Fruit fly (Drosophila melanogaster) whole organism, embryonic: ENCODE data around the gene CG3337.

Source experiments
- Aef1 ChIP-seq: fragments of 200-800 bp; sonication (Bioruptor generic); IDR thresholded peaks from 3 replicates; pipeline ENCODE4 v1.3.6; 2022; ENCODE audit warnings: missing biosample characterization, missing genetic modification characterization
- Asciz ChIP-seq: fragments of 200-800 bp; sonication (Bioruptor generic); optimal IDR thresholded peaks from 2 replicates; lab custom pipeline; 2017; ENCODE audit warnings: missing biosample characterization, mild to moderate bottlenecking, missing genetic modification characterization, missing genetic modification reagents
- Awh ChIP-seq: fragments of 200-800 bp; sonication (Bioruptor generic); IDR thresholded peaks from 2 replicates; pipeline ENCODE4, ENCODE4 v1.3.6; 2022; ENCODE audit warnings: missing biosample characterization, missing genetic modification characterization
- CG10267 ChIP-seq: fragments of 200-800 bp; sonication (Bioruptor generic); optimal IDR thresholded peaks from 2 replicates; lab custom pipeline; 2018; ENCODE audit warnings: missing biosample characterization, mild to moderate bottlenecking, missing genetic modification characterization, moderate library complexity
- CG11504 ChIP-seq: fragments of 200-800 bp; sonication (Bioruptor generic); optimal IDR thresholded peaks from 3 replicates; lab custom pipeline; 2019; ENCODE audit warnings: missing biosample characterization, mild to moderate bottlenecking, missing genetic modification characterization, moderate library complexity
- CG1647 ChIP-seq: fragments of 200-800 bp; sonication (Bioruptor generic); optimal IDR thresholded peaks from 3 replicates; lab custom pipeline; 2016; ENCODE audit warnings: missing biosample characterization, missing genetic modification characterization
- CG16815 ChIP-seq: fragments of 200-800 bp; sonication (Bioruptor generic); optimal IDR thresholded peaks from 3 replicates; lab custom pipeline; 2017; ENCODE audit warnings: missing biosample characterization, mild to moderate bottlenecking, missing genetic modification characterization
- CG17359 ChIP-seq: fragments of 200-800 bp; sonication (Bioruptor generic); optimal IDR thresholded peaks from 3 replicates; lab custom pipeline; 2018; ENCODE audit warnings: missing biosample characterization, mild to moderate bottlenecking, missing genetic modification characterization, moderate library complexity
- CG17829 ChIP-seq: fragments of 200-800 bp; optimal IDR thresholded peaks from 2 replicates; lab custom pipeline; 2019; ENCODE audit warnings: missing biosample characterization, mild to moderate bottlenecking, missing genetic modification characterization, moderate library complexity
- CG18599 ChIP-seq: fragments of 200-800 bp; sonication (Bioruptor generic); optimal IDR thresholded peaks from 3 replicates; lab custom pipeline; 2017; ENCODE audit warnings: missing biosample characterization, missing genetic modification characterization, mild to moderate bottlenecking, moderate library complexity, missing genetic modification reagents
- CG18764 ChIP-seq: fragments of 200-800 bp; sonication (Bioruptor generic); optimal IDR thresholded peaks from 3 replicates; lab custom pipeline; 2016; ENCODE audit warnings: missing biosample characterization, missing genetic modification characterization
- CG2678 ChIP-seq: fragments of 200-800 bp; sonication (Bioruptor generic); optimal IDR thresholded peaks from 3 replicates; lab custom pipeline; 2019; ENCODE audit warnings: missing biosample characterization, mild to moderate bottlenecking, missing genetic modification characterization, moderate library complexity
- CG34422 ChIP-seq: fragments of 200-800 bp; sonication (Bioruptor generic); IDR thresholded peaks from 3 replicates; pipeline ENCODE4 v1.3.6; 2022; ENCODE audit warnings: missing biosample characterization, missing genetic modification characterization
- CG4854 ChIP-seq: fragments of 200-800 bp; sonication (Bioruptor generic); optimal IDR thresholded peaks from 2 replicates; lab custom pipeline; 2016; ENCODE audit warnings: missing biosample characterization, missing genetic modification characterization, inconsistent platforms
- CG7556 ChIP-seq: fragments of 200-800 bp; sonication (Bioruptor generic); optimal IDR thresholded peaks from 2 replicates; lab custom pipeline; 2017; ENCODE audit warnings: missing biosample characterization, mild to moderate bottlenecking, missing genetic modification characterization
- CG8924 ChIP-seq: fragments of 200-800 bp; optimal IDR thresholded peaks from 3 replicates; lab custom pipeline; 2019; ENCODE audit warnings: missing biosample characterization, mild to moderate bottlenecking, missing genetic modification characterization, moderate library complexity
- Camta ChIP-seq: fragments of 200-800 bp; sonication (Bioruptor generic); optimal IDR thresholded peaks from 2 replicates; lab custom pipeline; 2016; ENCODE audit warnings: missing biosample characterization, missing genetic modification characterization
- Dbx ChIP-seq: fragments of 200-800 bp; sonication (Bioruptor generic); IDR thresholded peaks from 3 replicates; pipeline ENCODE4 v1.3.6; 2022; ENCODE audit warnings: missing biosample characterization, missing genetic modification characterization
- Dip2 ChIP-seq: fragments of 200-800 bp; sonication (Bioruptor generic); IDR thresholded peaks from 2 replicates; pipeline ENCODE4 v1.3.6; 2022; ENCODE audit warnings: missing biosample characterization, missing genetic modification characterization
- Ets97D ChIP-seq: fragments of 200-800 bp; sonication (Bioruptor generic); optimal IDR thresholded peaks from 3 replicates; lab custom pipeline; 2016; ENCODE audit warnings: missing biosample characterization, missing genetic modification characterization
- Hr3 ChIP-seq: fragments of 200-800 bp; sonication (Bioruptor generic); optimal IDR thresholded peaks from 3 replicates; lab custom pipeline; 2016; ENCODE audit warnings: missing biosample characterization, missing genetic modification characterization
- Lhr ChIP-seq: fragments of 200-800 bp; sonication (Bioruptor generic); optimal IDR thresholded peaks from 3 replicates; lab custom pipeline; 2017; ENCODE audit warnings: mild to moderate bottlenecking, missing biosample characterization, missing genetic modification reagents, missing genetic modification characterization
- MTF-1 ChIP-seq: fragments of 200-800 bp; sonication (Bioruptor generic); optimal IDR thresholded peaks from 2 replicates; lab custom pipeline; 2018; ENCODE audit warnings: missing biosample characterization, mild to moderate bottlenecking, missing genetic modification characterization, borderline replicate concordance
- Side ChIP-seq: fragments of 200-800 bp; sonication (Bioruptor generic); optimal IDR thresholded peaks from 2 replicates; lab custom pipeline; 2016; ENCODE audit warnings: missing biosample characterization, missing genetic modification characterization
- Sox100B ChIP-seq: fragments of 200-800 bp; sonication (Bioruptor generic); optimal IDR thresholded peaks from 3 replicates; lab custom pipeline; 2018; ENCODE audit warnings: missing biosample characterization, mild to moderate bottlenecking, missing genetic modification characterization
- Stat92E ChIP-seq, 3 experiments: fragments of >200 bp in 2 of 3; fragments of 200-800 bp in 1 of 3; sonication (Bioruptor generic) in 1 of 3; optimal IDR thresholded peaks; 2 replicates each; lab custom pipeline; 2017 to 2019; ENCODE audit warnings: missing biosample characterization in 3 of 3, missing genetic modification characterization in 3 of 3, mild to moderate bottlenecking in 1 of 3, moderate library complexity in 1 of 3
- Xrp1 ChIP-seq: fragments of 200-800 bp; sonication (Bioruptor generic); IDR thresholded peaks from 2 replicates; pipeline ENCODE4 v1.3.6; 2022; ENCODE audit warnings: missing biosample characterization, missing genetic modification characterization
- cg ChIP-seq: fragments of 200-800 bp; sonication (Bioruptor generic); optimal IDR thresholded peaks from 3 replicates; lab custom pipeline; 2019; ENCODE audit warnings: missing biosample characterization, mild to moderate bottlenecking, missing genetic modification characterization, moderate library complexity
- crc ChIP-seq: fragments of 200-800 bp; sonication (Bioruptor generic); optimal IDR thresholded peaks from 2 replicates; lab custom pipeline; 2016; ENCODE audit warnings: missing biosample characterization, missing genetic modification characterization
- dysf ChIP-seq: fragments of 200-800 bp; sonication (Bioruptor generic); IDR thresholded peaks from 3 replicates; pipeline ENCODE4 v1.3.6; 2022; ENCODE audit warnings: missing biosample characterization, missing genetic modification characterization
- gem ChIP-seq: fragments of 200-800 bp; sonication (Bioruptor generic); optimal IDR thresholded peaks from 2 replicates; lab custom pipeline; 2019; ENCODE audit warnings: missing biosample characterization, mild to moderate bottlenecking, missing genetic modification characterization, moderate library complexity
- klu ChIP-seq: fragments of 200-800 bp; sonication (Bioruptor generic); IDR thresholded peaks from 2 replicates; pipeline ENCODE4 v1.3.6; 2022; ENCODE audit warnings: missing biosample characterization, missing genetic modification characterization
- org-1 ChIP-seq: fragments of 200-800 bp; sonication (Bioruptor generic); optimal IDR thresholded peaks from 2 replicates; lab custom pipeline; 2017; ENCODE audit warnings: missing biosample characterization, missing genetic modification characterization
- pita ChIP-seq: fragments of 200-800 bp; sonication (Bioruptor generic); optimal IDR thresholded peaks from 2 replicates; lab custom pipeline; 2017; ENCODE audit warnings: missing biosample characterization, mild to moderate bottlenecking, missing genetic modification characterization
- run ChIP-seq: fragments of 200-800 bp; sonication (Bioruptor generic); optimal IDR thresholded peaks from 3 replicates; lab custom pipeline; 2018; ENCODE audit warnings: missing biosample characterization, mild to moderate bottlenecking, missing genetic modification characterization
- scrt ChIP-seq: fragments of 200-800 bp; sonication (Bioruptor generic); optimal IDR thresholded peaks from 2 replicates; lab custom pipeline; 2018; ENCODE audit warnings: missing biosample characterization, mild to moderate bottlenecking, missing genetic modification characterization, moderate library complexity
- slou ChIP-seq: fragments of 200-800 bp; sonication (Bioruptor generic); optimal IDR thresholded peaks from 3 replicates; lab custom pipeline; 2016; ENCODE audit warnings: missing biosample characterization, missing genetic modification characterization
- stc ChIP-seq: fragments of 200-800 bp; sonication (Bioruptor generic); IDR thresholded peaks from 2 replicates; pipeline ENCODE4 v1.3.6; 2022; ENCODE audit warnings: missing biosample characterization, missing genetic modification characterization
- sug ChIP-seq: fragments of 200-800 bp; optimal IDR thresholded peaks from 2 replicates; lab custom pipeline; 2019; ENCODE audit warnings: missing biosample characterization, mild to moderate bottlenecking, missing genetic modification characterization, moderate library complexity
- zen2 ChIP-seq: fragments of 200-800 bp; sonication (Bioruptor generic); IDR thresholded peaks from 3 replicates; pipeline ENCODE4 v1.3.6; 2022; ENCODE audit warnings: missing biosample characterization, missing genetic modification characterization; ENCODE audit not compliant: partially characterized antibody
- zf30C ChIP-seq: fragments of 200-800 bp; sonication (Bioruptor generic); optimal IDR thresholded peaks from 3 replicates; lab custom pipeline; 2018; ENCODE audit warnings: missing biosample characterization, mild to moderate bottlenecking, missing genetic modification characterization

Gene CG3337

DNA sequence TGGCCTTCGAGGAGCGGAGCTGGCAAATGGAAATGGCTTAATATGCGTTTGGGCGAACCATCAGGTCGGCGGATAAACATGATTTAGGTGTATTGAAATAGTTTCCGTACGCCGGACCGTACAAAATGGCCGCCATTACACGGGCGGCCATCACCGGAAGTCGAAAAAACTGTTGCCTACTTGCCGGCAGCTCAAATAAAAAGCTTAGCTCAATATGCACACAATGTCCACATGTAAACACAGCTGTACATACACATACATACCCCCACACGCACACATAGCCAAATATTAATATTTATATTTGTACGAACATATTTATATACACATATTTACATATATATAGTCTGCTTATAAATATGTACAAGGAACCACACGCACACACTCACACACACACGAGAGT lies 39.8 kb upstream of the CG3337 start (continued):
- no peak for TF ChIP-seq CG1647
- TF ChIP-seq crc (GFP tag; lab: Kevin White, UChicago), result no peak
- TF ChIP-seq stc (GFP tag; lab: Robert Waterston, UW), result peak; percentile 61; the same call in 1 of the 2 replicates
- no peak for TF ChIP-seq Aef1
- TF ChIP-seq Xrp1, result no peak
- TF ChIP-seq zen2, result no peak
- peak; percentile 6 for TF ChIP-seq CG10267 (tag; lab: Kevin White, UChicago)
- no peak for TF ChIP-seq run (tag; lab: Kevin White, UChicago)
- no peak for TF ChIP-seq Dip2 (GFP tag; lab: Robert Waterston, UW)
- no peak for TF ChIP-seq Hr3 (GFP tag; lab: Kevin White, UChicago)
- peak; percentile 14 for TF ChIP-seq Camta (GFP tag; lab: Kevin White, UChicago)
- no peak for TF ChIP-seq Side (GFP tag; lab: Kevin White, UChicago)
- peak; percentile 1 for TF ChIP-seq CG17829 (tag; lab: Kevin White, UChicago)
- peak; percentile 27; the same call in 1 of the 2 replicates for TF ChIP-seq Awh
- TF ChIP-seq MTF-1 (GFP tag; lab: Kevin White, UChicago), result peak; percentile 41
- TF ChIP-seq sug (tag; lab: Kevin White, UChicago), result no peak
- TF ChIP-seq Ets97D (GFP tag; lab: Kevin White, UChicago), result peak; percentile 90
- TF ChIP-seq Stat92E (GFP tag; optimal IDR thresholded peaks at IDR 0.05; lab: Kevin White, UChicago), result no peak
- no peak for TF ChIP-seq CG8924 (tag; lab: Kevin White, UChicago)
- TF ChIP-seq CG16815 (GFP tag; lab: Kevin White, UChicago), result no peak
- no peak for TF ChIP-seq CG4854
- no peak; the same call in 2 of the 3 replicates for TF ChIP-seq Dbx (GFP tag; lab: Robert Waterston, UW)
- TF ChIP-seq CG7556 (GFP tag; lab: Kevin White, UChicago), result peak; percentile 25
- TF ChIP-seq Asciz (GFP tag; lab: Kevin White, UChicago), result peak; percentile 37
- peak; percentile 40 for TF ChIP-seq CG17359 (tag; lab: Kevin White, UChicago)
- peak; percentile 19 for TF ChIP-seq cg (GFP tag; lab: Kevin White, UChicago)
- TF ChIP-seq CG18764 (GFP tag; lab: Kevin White, UChicago), result no peak
- peak; percentile 23 for TF ChIP-seq Lhr (GFP tag; lab: Kevin White, UChicago)
- no peak for TF ChIP-seq slou (GFP tag; lab: Kevin White, UChicago)
- TF ChIP-seq dysf (GFP tag; lab: Robert Waterston, UW), result peak; percentile 38; the same call in 1 of the 3 replicates
- no peak for TF ChIP-seq klu
- no peak for TF ChIP-seq CG34422 (GFP tag; lab: Robert Waterston, UW)
- no peak for TF ChIP-seq pita (GFP tag; lab: Kevin White, UChicago)
- TF ChIP-seq Sox100B (GFP tag; lab: Kevin White, UChicago), result peak; percentile 41

- TF ChIP-seq zf30C (GFP tag; lab: Kevin White, UChicago), result no peak
- TF ChIP-seq scrt (GFP tag; lab: Kevin White, UChicago), result peak; percentile 47
Measured at dm6 chr3R:21260795-21261194, 37.4 kb upstream of the CG3337 start.

- peak; percentile 27 for TF ChIP-seq CG18599 (GFP tag; lab: Kevin White, UChicago)
- TF ChIP-seq gem (tag; lab: Kevin White, UChicago), result peak; percentile 14
- TF ChIP-seq CG2678 (tag; lab: Kevin White, UChicago), result peak; percentile 18
- TF ChIP-seq org-1 (GFP tag; lab: Kevin White, UChicago), result no peak
- TF ChIP-seq CG11504 (tag; lab: Kevin White, UChicago), result peak; percentile 2
- TF ChIP-seq, all 482 proteins: peak for 4
Measured at dm6 chr3R:21254296-21254695, 30.9 kb upstream of the CG3337 start.
